Worm (Caenorhabditis elegans) whole organism, early embryonic: ENCODE data around the gene clec-62.

Source experiments
- B0310.2 ChIP-seq: sonication (generic microtip); optimal IDR thresholded peaks from 2 replicates; lab custom pipeline; 2016; ENCODE audit warnings: mild to moderate bottlenecking, missing genetic modification characterization, missing compliant biosample characterization
- F13C5.2 ChIP-seq: sonication (generic microtip); optimal IDR thresholded peaks from 2 replicates; lab custom pipeline; 2017; ENCODE audit warnings: mild to moderate bottlenecking, missing genetic modification characterization, inconsistent platforms, missing compliant biosample characterization
- aly-1 ChIP-seq: sonication (generic microtip); optimal IDR thresholded peaks from 2 replicates; lab custom pipeline; 2016; ENCODE audit warnings: missing genetic modification characterization, missing compliant biosample characterization
- ama-1 ChIP-seq: fragments of 150-350 bp; optimal IDR thresholded peaks from 2 replicates; lab custom pipeline; 2014
- ceh-13 ChIP-seq: fragments of 200-800 bp; sonication (Bioruptor generic); optimal IDR thresholded peaks from 2 replicates; lab custom pipeline; 2018; ENCODE audit warnings: mild to moderate bottlenecking, missing genetic modification characterization, missing compliant biosample characterization
- ceh-36 ChIP-seq: sonication (generic microtip); optimal IDR thresholded peaks from 2 replicates; lab custom pipeline; 2016; ENCODE audit warnings: missing genetic modification characterization, inconsistent platforms, missing compliant biosample characterization
- ets-7 ChIP-seq: sonication (generic microtip); optimal IDR thresholded peaks from 2 replicates; lab custom pipeline; 2016; ENCODE audit warnings: missing genotype, missing genetic modification characterization, missing compliant biosample characterization
- flt-1 ChIP-seq: fragments of 200-800 bp; sonication (Bioruptor generic); IDR thresholded peaks from 2 replicates; pipeline ENCODE4 v1.3.6; 2022; ENCODE audit warnings: missing genetic modification characterization, missing compliant biosample characterization
- hmbx-1 ChIP-seq: sonication (generic microtip); optimal IDR thresholded peaks from 2 replicates; lab custom pipeline; 2016; ENCODE audit warnings: mild to moderate bottlenecking, missing genetic modification characterization, missing compliant biosample characterization
- hmg-4 ChIP-seq: fragments of 200-800 bp; sonication (Bioruptor generic); optimal IDR thresholded peaks from 2 replicates; lab custom pipeline; 2018; ENCODE audit warnings: mild to moderate bottlenecking, missing genetic modification characterization, missing compliant biosample characterization
- hnd-1 ChIP-seq: sonication (generic microtip); optimal IDR thresholded peaks from 2 replicates; lab custom pipeline; 2016; ENCODE audit warnings: missing genetic modification characterization, missing compliant biosample characterization
- pes-1 ChIP-seq: fragments of 200-800 bp; sonication (Bioruptor generic); IDR thresholded peaks from 2 replicates; pipeline ENCODE4 v1.3.6; 2022; ENCODE audit warnings: missing genetic modification reagents, missing genetic modification characterization, missing compliant biosample characterization
- scrt-1 ChIP-seq: fragments of 200-800 bp; sonication (Bioruptor generic); IDR thresholded peaks from 2 replicates; pipeline ENCODE4 v1.3.6; 2022; ENCODE audit warnings: missing genetic modification characterization, missing compliant biosample characterization
- sea-1 ChIP-seq: fragments of 200-800 bp; sonication (Bioruptor generic); conservative IDR thresholded peaks from 2 replicates; pipeline ENCODE4 v1.3.6; 2022; ENCODE audit warnings: missing genetic modification characterization, missing compliant biosample characterization
- tbx-11 ChIP-seq: fragments of 200-800 bp; sonication (Bioruptor generic); IDR thresholded peaks from 2 replicates; pipeline ENCODE4 v1.3.6; 2022; ENCODE audit warnings: missing genetic modification characterization, missing compliant biosample characterization
- tbx-37 ChIP-seq: fragments of 200-800 bp; sonication (Bioruptor generic); conservative IDR thresholded peaks from 2 replicates; pipeline ENCODE4 v1.3.6; 2022; ENCODE audit warnings: missing genetic modification reagents, missing genetic modification characterization, missing compliant biosample characterization
- tra-4 ChIP-seq: sonication (generic microtip); optimal IDR thresholded peaks from 2 replicates; lab custom pipeline; 2017; ENCODE audit warnings: missing genetic modification characterization, missing compliant biosample characterization

clec-62 gene

ce11 chrII:12895078-12895670 is at the start of gene clec-62, which contains the start of gene clec-63:
TSS of gene clec-62 (minus strand) at chrII:12895128.
TSS of gene clec-63 (plus strand) at chrII:12895638.
- no peak for TF ChIP-seq tbx-11 (GFP tag; lab: Robert Waterston, UW)
- TF ChIP-seq hnd-1 = no peak
- TF ChIP-seq aly-1 (tag; lab: Kevin White, UChicago) = no peak
- TF ChIP-seq B0310.2 (tag; lab: Kevin White, UChicago) = no peak
- no peak for TF ChIP-seq ceh-36 (tag; lab: Kevin White, UChicago)
- no peak for TF ChIP-seq hmg-4 (GFP tag; lab: Kevin White, UChicago)
- TF ChIP-seq scrt-1 (GFP tag; lab: Robert Waterston, UW) = no peak
- TF ChIP-seq pes-1 (GFP tag; lab: Robert Waterston, UW) = no peak
- TF ChIP-seq tra-4 (tag; lab: Kevin White, UChicago) = no peak
- no peak for TF ChIP-seq ama-1 (lab: Kevin White, UChicago)
- no peak for TF ChIP-seq tbx-37
- TF ChIP-seq sea-1 (GFP tag; lab: Robert Waterston, UW) = no peak
- no peak for TF ChIP-seq ceh-13 (GFP tag; lab: Kevin White, UChicago)
- no peak for TF ChIP-seq ets-7 (tag; lab: Kevin White, UChicago)

- peak; percentile 82 for TF ChIP-seq F13C5.2 (tag; lab: Kevin White, UChicago)
- no peak for TF ChIP-seq hnd-1
- peak; percentile 58 for TF ChIP-seq tbx-11 (GFP tag; lab: Robert Waterston, UW)
- TF ChIP-seq B0310.2 (tag; lab: Kevin White, UChicago) = peak; percentile 86
- 0 out of 2 replicates have a peak, but pooled peaks have one; percentile 68 for TF ChIP-seq sea-1 (GFP tag; lab: Robert Waterston, UW)
- peak; percentile 80; the same call in 1 of the 2 replicates for TF ChIP-seq pes-1 (GFP tag; lab: Robert Waterston, UW)
- peak; percentile 88 for TF ChIP-seq tra-4 (tag; lab: Kevin White, UChicago)
- TF ChIP-seq ets-7 (tag; lab: Kevin White, UChicago) = peak; percentile 48
- peak; percentile 21 for TF ChIP-seq ceh-13 (GFP tag; lab: Kevin White, UChicago)
- TF ChIP-seq ceh-36 (tag; lab: Kevin White, UChicago) = peak; percentile 69
- TF ChIP-seq flt-1 (GFP tag; lab: Robert Waterston, UW) = peak; percentile 47; the same call in 1 of the 2 replicates
- peak; percentile 30; the same call in 1 of the 2 replicates for TF ChIP-seq tbx-37
- TF ChIP-seq aly-1 (tag; lab: Kevin White, UChicago) = peak; percentile 56
- TF ChIP-seq scrt-1 (GFP tag; lab: Robert Waterston, UW) = peak; percentile 36; the same call in 1 of the 2 replicates
- peak; percentile 97 for TF ChIP-seq ama-1 (lab: Kevin White, UChicago)
- TF ChIP-seq hmg-4 (GFP tag; lab: Kevin White, UChicago) = peak; percentile 85
- TF ChIP-seq hmbx-1 (tag; lab: Kevin White, UChicago) = peak; percentile 66
These were observed 49.7 kb upstream of the clec-62 start for ce11 chrII:12944587-12945126.

DNA sequence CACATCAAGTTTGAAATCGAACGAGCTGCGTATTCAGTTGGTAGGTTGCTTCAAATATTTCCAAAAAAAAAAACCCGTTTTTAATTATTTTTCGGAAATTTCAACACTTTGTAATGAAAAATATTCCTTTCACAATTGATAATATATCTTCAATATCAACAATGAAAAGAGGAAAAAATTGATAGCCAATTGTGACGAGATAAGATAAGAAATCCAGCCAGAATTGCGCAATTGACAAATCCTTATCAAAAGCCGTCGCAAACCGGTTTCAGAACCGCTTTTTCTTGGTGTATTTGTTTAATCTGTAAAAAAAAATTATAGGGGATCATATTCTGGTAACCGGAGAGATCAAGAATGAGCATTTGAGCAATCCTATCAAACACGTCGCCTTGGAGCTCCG is 47.6 kb upstream of the clec-62 start:
- TF ChIP-seq scrt-1 (GFP tag; lab: Robert Waterston, UW) = no peak
- no peak for TF ChIP-seq aly-1 (tag; lab: Kevin White, UChicago)
- TF ChIP-seq B0310.2 (tag; lab: Kevin White, UChicago) = no peak
- no peak for TF ChIP-seq hmg-4 (GFP tag; lab: Kevin White, UChicago)
- TF ChIP-seq sea-1 (GFP tag; lab: Robert Waterston, UW) = no peak

DNA sequence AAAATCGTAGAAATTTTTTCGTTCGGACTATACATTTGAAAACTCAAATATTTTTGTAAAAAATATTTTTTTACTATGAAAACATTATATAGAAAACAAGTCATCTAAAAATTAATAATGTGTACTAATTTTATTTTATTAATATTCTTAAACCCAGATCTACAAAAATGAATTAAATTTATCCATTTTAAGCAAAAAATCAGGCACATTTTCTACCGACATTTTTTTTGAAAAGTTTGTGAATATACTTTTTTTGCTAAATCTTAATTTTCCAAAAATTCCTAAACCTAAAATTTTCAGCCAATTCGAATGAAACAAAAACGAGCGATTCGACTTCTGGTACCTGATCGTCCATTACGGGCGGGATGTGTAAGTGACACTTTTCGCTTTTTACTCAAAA is 44.9 kb upstream of the clec-62 start, which contains the start of gene arrd-10:
arrd-10 (plus strand) TSS at position 301 of the 400 bp plus-strand sequence.
- TF ChIP-seq tra-4 (tag; lab: Kevin White, UChicago) (no peak), B0310.2 (tag; lab: Kevin White, UChicago) (no peak), pes-1 (GFP tag; lab: Robert Waterston, UW) (no peak), flt-1 (GFP tag; lab: Robert Waterston, UW) (no peak), ceh-13 (GFP tag; lab: Kevin White, UChicago) (no peak), ceh-36 (tag; lab: Kevin White, UChicago) (no peak), tbx-37 (no peak), tbx-11 (GFP tag; lab: Robert Waterston, UW) (no peak), ama-1 (lab: Kevin White, UChicago) (no peak), aly-1 (tag; lab: Kevin White, UChicago) (no peak)

ce11 chrII:12939161-12939560 is 44.2 kb upstream of the clec-62 start:
- TF ChIP-seq ets-7 (tag; lab: Kevin White, UChicago) (no peak), ama-1 (lab: Kevin White, UChicago) (no peak), ceh-13 (GFP tag; lab: Kevin White, UChicago) (no peak), ceh-36 (tag; lab: Kevin White, UChicago) (no peak), hmg-4 (GFP tag; lab: Kevin White, UChicago) (no peak), tbx-11 (GFP tag; lab: Robert Waterston, UW) (no peak), scrt-1 (GFP tag; lab: Robert Waterston, UW) (no peak), hnd-1 (no peak), tra-4 (tag; lab: Kevin White, UChicago) (no peak), sea-1 (GFP tag; lab: Robert Waterston, UW) (no peak), tbx-37 (no peak), flt-1 (GFP tag; lab: Robert Waterston, UW) (no peak), B0310.2 (tag; lab: Kevin White, UChicago) (no peak), hmbx-1 (tag; lab: Kevin White, UChicago) (no peak), aly-1 (tag; lab: Kevin White, UChicago) (no peak), F13C5.2 (tag; lab: Kevin White, UChicago) (no peak), pes-1 (GFP tag; lab: Robert Waterston, UW) (no peak)

DNA sequence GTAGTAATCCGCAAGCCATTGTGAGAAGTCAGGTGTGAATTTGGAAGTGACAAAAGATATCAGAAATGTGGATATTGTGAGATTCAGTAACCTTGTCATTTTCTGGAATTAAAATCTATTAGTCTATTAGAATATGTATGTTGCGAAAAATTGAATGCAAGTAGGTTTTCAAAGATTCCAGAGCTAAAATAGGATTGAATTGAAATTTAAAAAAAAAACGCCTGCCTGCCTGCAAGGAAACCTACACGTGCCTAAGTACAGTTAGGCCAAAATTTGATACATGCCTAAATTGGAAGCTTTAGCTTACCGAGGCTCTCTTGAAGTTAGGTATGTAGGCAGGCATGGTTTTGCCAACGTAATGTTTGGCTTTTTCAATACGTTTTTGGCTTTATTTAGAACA is 40.3 kb upstream of the clec-62 start, which contains the start of gene lips-9:
lips-9 (minus strand) TSS at position 101 of the 400 bp plus-strand sequence.
- TF ChIP-seq aly-1 (tag; lab: Kevin White, UChicago) (no peak), pes-1 (GFP tag; lab: Robert Waterston, UW) (no peak), hmbx-1 (tag; lab: Kevin White, UChicago) (no peak), F13C5.2 (tag; lab: Kevin White, UChicago) (no peak), hnd-1 (no peak), sea-1 (GFP tag; lab: Robert Waterston, UW) (no peak), ama-1 (lab: Kevin White, UChicago) (no peak), flt-1 (GFP tag; lab: Robert Waterston, UW) (no peak), B0310.2 (tag; lab: Kevin White, UChicago) (no peak), ceh-36 (tag; lab: Kevin White, UChicago) (no peak), ets-7 (tag; lab: Kevin White, UChicago) (no peak), scrt-1 (GFP tag; lab: Robert Waterston, UW) (no peak), hmg-4 (GFP tag; lab: Kevin White, UChicago) (no peak), tbx-37 (no peak), tbx-11 (GFP tag; lab: Robert Waterston, UW) (no peak), tra-4 (tag; lab: Kevin White, UChicago) (no peak), ceh-13 (GFP tag; lab: Kevin White, UChicago) (no peak)
